Fruit fly (Drosophila melanogaster) whole organism, embryonic: ENCODE measurements around the gene CG7601.

Experiments used
- Aef1 ChIP-seq: fragments of 200-800 bp; sonication (Bioruptor generic); IDR thresholded peaks from 3 replicates; pipeline ENCODE4 v1.3.6; 2022; ENCODE audit warnings: missing biosample characterization, missing genetic modification characterization
- CG15479 ChIP-seq: fragments of 200-800 bp; sonication (Bioruptor generic); optimal IDR thresholded peaks from 3 replicates; lab custom pipeline; 2019; ENCODE audit warnings: missing biosample characterization, mild to moderate bottlenecking, missing genetic modification characterization, moderate library complexity
- Doc2 ChIP-seq: fragments of 200-800 bp; sonication (Bioruptor generic); IDR thresholded peaks from 2 replicates; pipeline ENCODE4 v1.3.6; 2022; ENCODE audit warnings: missing biosample characterization, missing genetic modification characterization
- Ravus ChIP-seq: fragments of 200-800 bp; sonication (Bioruptor generic); IDR thresholded peaks from 2 replicates; pipeline ENCODE4 v1.3.6; 2022; ENCODE audit warnings: missing biosample characterization, missing genetic modification characterization
- btn ChIP-seq: fragments of 200-800 bp; sonication (Bioruptor generic); optimal IDR thresholded peaks from 2 replicates; lab custom pipeline; 2016; ENCODE audit warnings: missing biosample characterization, missing genetic modification characterization
- caup ChIP-seq: fragments of 200-800 bp; sonication (Bioruptor generic); optimal IDR thresholded peaks from 3 replicates; lab custom pipeline; 2017; ENCODE audit warnings: missing biosample characterization, mild to moderate bottlenecking, missing genetic modification characterization, moderate library complexity; ENCODE audit not compliant: severe bottlenecking
- da ChIP-seq: fragments of 200-800 bp; sonication (Bioruptor generic); optimal IDR thresholded peaks from 2 replicates; lab custom pipeline; 2016; ENCODE audit warnings: missing biosample characterization, missing genetic modification characterization
- eyg ChIP-seq: fragments of 200-800 bp; sonication (Bioruptor generic); optimal IDR thresholded peaks from 3 replicates; lab custom pipeline; 2016; ENCODE audit warnings: missing biosample characterization, missing genetic modification characterization
- fd96Cb ChIP-seq: fragments of 200-800 bp; sonication (Bioruptor generic); optimal IDR thresholded peaks from 2 replicates; lab custom pipeline; 2018; ENCODE audit warnings: missing biosample characterization, mild to moderate bottlenecking, missing genetic modification characterization, moderate library complexity
- knrl ChIP-seq: fragments of 200-800 bp; sonication (Bioruptor generic); IDR thresholded peaks from 3 replicates; pipeline ENCODE4 v1.3.6; 2022; ENCODE audit warnings: missing biosample characterization, missing genetic modification characterization; ENCODE audit not compliant: partially characterized antibody
- pnt ChIP-seq: fragments of 200-800 bp; sonication (Bioruptor generic); optimal IDR thresholded peaks from 3 replicates; lab custom pipeline; 2016; ENCODE audit warnings: missing biosample characterization, missing genetic modification characterization
- yki ChIP-seq: fragments of >200 bp; optimal IDR thresholded peaks from 3 replicates; lab custom pipeline; 2018

DNA sequence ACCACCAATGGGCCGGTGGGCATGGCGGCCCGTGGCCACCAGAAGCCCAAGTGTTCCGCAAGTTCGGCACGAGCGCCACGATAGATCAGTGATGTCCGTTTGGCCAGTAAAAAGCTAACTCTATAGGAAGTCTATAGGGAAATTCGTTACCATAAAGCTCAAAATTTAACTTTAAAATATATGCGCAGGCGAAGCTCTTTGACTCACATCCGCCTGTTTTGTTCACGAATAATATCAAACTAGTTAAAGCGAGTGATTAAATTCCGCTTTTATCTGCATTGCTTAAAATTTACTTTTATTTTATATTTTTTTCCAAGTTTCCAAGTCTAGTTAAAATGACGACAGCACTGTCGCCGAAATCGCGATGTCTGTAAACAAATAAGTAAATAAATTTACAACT is 21.1 kb upstream of the CG7601 start:
- no peak for TF ChIP-seq pnt (GFP tag; lab: Kevin White, UChicago)
- no peak for TF ChIP-seq yki (lab: Kevin White, UChicago)
- TF ChIP-seq caup (GFP tag; lab: Kevin White, UChicago): no peak
- no peak for TF ChIP-seq knrl (GFP tag; lab: Robert Waterston, UW)
- no peak for TF ChIP-seq Ravus (GFP tag; lab: Robert Waterston, UW)
- TF ChIP-seq fd96Cb (tag; lab: Kevin White, UChicago): no peak
- TF ChIP-seq btn (GFP tag; lab: Kevin White, UChicago): no peak
- TF ChIP-seq eyg (GFP tag; lab: Kevin White, UChicago): no peak
- no peak for TF ChIP-seq Aef1
- no peak for TF ChIP-seq CG15479 (GFP tag; lab: Kevin White, UChicago)
- no peak for TF ChIP-seq Doc2
- no peak for TF ChIP-seq da
